Worm (Caenorhabditis elegans) whole organism, young adult: ENCODE results near the gene Y54G2A.16.

Experiments used
- mcd-1 ChIP-seq: fragments of 200-800 bp; sonication (Bioruptor generic); IDR thresholded peaks from 2 replicates; pipeline ENCODE4 v1.3.6; 2022; ENCODE audit warnings: missing genetic modification reagents, missing genetic modification characterization, missing compliant biosample characterization
- nhr-27 ChIP-seq: fragments of 200-800 bp; sonication (Bioruptor generic); optimal IDR thresholded peaks from 2 replicates; lab custom pipeline; 2018; ENCODE audit warnings: mild to moderate bottlenecking, missing genetic modification characterization, moderate library complexity, missing compliant biosample characterization
- unc-62 ChIP-seq: fragments of 150-350 bp; optimal IDR thresholded peaks from 2 replicates; lab custom pipeline; 2014; ENCODE audit warnings: missing biosample characterization, missing genetic modification reagents, missing genetic modification characterization
- ztf-3 ChIP-seq: fragments of 200-800 bp; sonication (Bioruptor generic); optimal IDR thresholded peaks from 2 replicates; lab custom pipeline; 2018; ENCODE audit warnings: mild to moderate bottlenecking, missing genetic modification characterization, missing compliant biosample characterization

DNA sequence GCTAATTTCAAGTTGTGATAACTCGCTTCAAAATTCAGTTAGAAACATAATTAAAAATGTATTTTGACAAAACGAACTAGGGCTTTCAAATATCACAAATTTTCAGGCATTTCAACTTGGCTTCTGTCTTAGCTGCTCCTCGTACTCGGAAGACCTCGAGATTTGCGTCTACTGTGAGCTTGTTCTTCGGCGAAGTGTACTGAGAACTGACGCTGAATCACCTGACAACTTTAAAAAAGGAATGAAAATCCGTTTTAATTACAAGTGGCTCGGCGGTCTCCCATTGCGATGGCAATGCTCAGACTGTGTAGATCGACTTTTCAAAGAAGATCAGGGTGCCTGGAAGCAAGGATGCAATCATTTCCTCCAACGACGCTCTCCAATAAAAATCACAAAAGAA is 14.1 kb downstream of the Y54G2A.16 start, which contains the start of gene clec-85:
- TF ChIP-seq ztf-3 (no peak), nhr-27 (tag; lab: Kevin White, UChicago) (no peak), unc-62 (GFP tag; lab: Kevin White, UChicago) (no peak), mcd-1 (no peak)
